Fruit fly (Drosophila melanogaster) whole organism, embryonic: ENCODE results near the gene Fum1.

Experiments used
- Abd-B ChIP-seq: fragments of 200-800 bp; sonication (Bioruptor generic); optimal IDR thresholded peaks from 2 replicates; lab custom pipeline; 2018; ENCODE audit warnings: missing biosample characterization, mild to moderate bottlenecking, missing genetic modification characterization, moderate library complexity
- Aef1 ChIP-seq: fragments of 200-800 bp; sonication (Bioruptor generic); IDR thresholded peaks from 3 replicates; pipeline ENCODE4 v1.3.6; 2022; ENCODE audit warnings: missing biosample characterization, missing genetic modification characterization
- Bgb ChIP-seq: fragments of 200-800 bp; sonication (Bioruptor generic); IDR thresholded peaks from 2 replicates; pipeline ENCODE4 v1.3.6; 2022; ENCODE audit warnings: missing biosample characterization, missing genetic modification characterization; ENCODE audit not compliant: partially characterized antibody
- CG11695 ChIP-seq: fragments of 200-800 bp; sonication (Bioruptor generic); IDR thresholded peaks from 3 replicates; pipeline ENCODE4 v1.3.6; 2022; ENCODE audit warnings: missing biosample characterization, missing genetic modification characterization
- CG12071 ChIP-seq: fragments of 200-800 bp; sonication (Bioruptor generic); optimal IDR thresholded peaks from 3 replicates; lab custom pipeline; 2018; ENCODE audit warnings: missing biosample characterization, mild to moderate bottlenecking, missing genetic modification characterization
- CG12299 ChIP-seq: fragments of 200-800 bp; sonication (Bioruptor generic); optimal IDR thresholded peaks from 2 replicates; lab custom pipeline; 2018; ENCODE audit warnings: missing biosample characterization, mild to moderate bottlenecking, missing genetic modification characterization
- CG13287 ChIP-seq: fragments of 200-800 bp; sonication (Bioruptor generic); IDR thresholded peaks from 2 replicates; pipeline ENCODE4 v1.3.6; 2022; ENCODE audit warnings: missing biosample characterization, missing genetic modification characterization; ENCODE audit not compliant: partially characterized antibody
- CG13894 ChIP-seq: fragments of 200-800 bp; sonication (Bioruptor generic); optimal IDR thresholded peaks from 3 replicates; lab custom pipeline; 2018; ENCODE audit warnings: missing biosample characterization, mild to moderate bottlenecking, missing genetic modification characterization, moderate library complexity
- CG14050 ChIP-seq: fragments of 200-800 bp; sonication (Bioruptor generic); IDR thresholded peaks from 3 replicates; pipeline ENCODE4 v1.3.6; 2022; ENCODE audit warnings: missing biosample characterization, missing genetic modification characterization
- CG15514 ChIP-seq: fragments of 200-800 bp; sonication (Bioruptor generic); optimal IDR thresholded peaks from 3 replicates; lab custom pipeline; 2017; ENCODE audit warnings: missing biosample characterization, missing genetic modification characterization, mild to moderate bottlenecking, moderate library complexity, missing genetic modification reagents
- CG1603 ChIP-seq: fragments of 200-800 bp; sonication (Bioruptor generic); optimal IDR thresholded peaks from 2 replicates; lab custom pipeline; 2019; ENCODE audit warnings: missing biosample characterization, mild to moderate bottlenecking, missing genetic modification characterization, moderate library complexity
- CG17829 ChIP-seq: fragments of 200-800 bp; optimal IDR thresholded peaks from 2 replicates; lab custom pipeline; 2019; ENCODE audit warnings: missing biosample characterization, mild to moderate bottlenecking, missing genetic modification characterization, moderate library complexity
- CG2116 ChIP-seq: fragments of 200-800 bp; sonication (Bioruptor generic); optimal IDR thresholded peaks from 3 replicates; lab custom pipeline; 2018; ENCODE audit warnings: missing biosample characterization, mild to moderate bottlenecking, missing genetic modification characterization
- CG30020 ChIP-seq: fragments of 200-800 bp; optimal IDR thresholded peaks from 2 replicates; lab custom pipeline; 2019; ENCODE audit warnings: missing biosample characterization, mild to moderate bottlenecking, missing genetic modification characterization, moderate library complexity
- CG30431 ChIP-seq: fragments of 200-800 bp; sonication (Bioruptor generic); optimal IDR thresholded peaks from 2 replicates; lab custom pipeline; 2017; ENCODE audit warnings: missing biosample characterization, missing genetic modification characterization
- CG3065 ChIP-seq: fragments of 200-800 bp; sonication (Bioruptor generic); optimal IDR thresholded peaks from 2 replicates; lab custom pipeline; 2016; ENCODE audit warnings: missing biosample characterization, missing genetic modification characterization
- CG31441 ChIP-seq: fragments of 200-800 bp; sonication (Bioruptor generic); IDR thresholded peaks from 2 replicates; pipeline ENCODE4 v1.3.6; 2022; ENCODE audit warnings: missing biosample characterization, missing genetic modification characterization
- CG4360 ChIP-seq: fragments of 200-800 bp; sonication (Bioruptor generic); IDR thresholded peaks from 2 replicates; pipeline ENCODE4 v1.3.6; 2022; ENCODE audit warnings: missing biosample characterization, missing genetic modification characterization
- CG8290 ChIP-seq, 3 experiments: fragments of 200-800 bp; sonication (Bioruptor generic); optimal IDR thresholded peaks; 2 replicates each; lab custom pipeline; 2016 to 2019; ENCODE audit warnings: missing biosample characterization in 3 of 3, missing genetic modification characterization in 3 of 3, mild to moderate bottlenecking in 2 of 3, moderate library complexity in 1 of 3
- CG8944 ChIP-seq: fragments of 200-800 bp; sonication (Bioruptor generic); optimal IDR thresholded peaks from 3 replicates; lab custom pipeline; 2016; ENCODE audit warnings: missing biosample characterization, missing genetic modification characterization
- CG9817 ChIP-seq: fragments of 200-800 bp; sonication (Bioruptor generic); optimal IDR thresholded peaks from 2 replicates; lab custom pipeline; 2018; ENCODE audit warnings: missing biosample characterization, mild to moderate bottlenecking, missing genetic modification characterization, moderate library complexity
- CHES-1-like ChIP-seq: fragments of 200-800 bp; sonication (Bioruptor generic); optimal IDR thresholded peaks from 2 replicates; lab custom pipeline; 2016; ENCODE audit warnings: missing biosample characterization, missing genetic modification characterization
- Chrac-16 ChIP-seq: fragments of 200-800 bp; sonication (Bioruptor generic); optimal IDR thresholded peaks from 3 replicates; lab custom pipeline; 2016; ENCODE audit warnings: missing biosample characterization, missing genetic modification characterization
- CoRest ChIP-seq: fragments of 200-800 bp; sonication (Bioruptor generic); optimal IDR thresholded peaks from 3 replicates; lab custom pipeline; 2018; ENCODE audit warnings: missing biosample characterization, mild to moderate bottlenecking, missing genetic modification characterization, moderate library complexity
- Dek ChIP-seq: fragments of 200-800 bp; sonication (Bioruptor generic); optimal IDR thresholded peaks from 3 replicates; lab custom pipeline; 2019; ENCODE audit warnings: missing biosample characterization, mild to moderate bottlenecking, missing genetic modification characterization, moderate library complexity
- Doc3 ChIP-seq: fragments of 200-800 bp; sonication (Bioruptor generic); IDR thresholded peaks from 3 replicates; pipeline ENCODE4 v1.3.6; 2022; ENCODE audit warnings: missing biosample characterization, missing genetic modification characterization; ENCODE audit not compliant: partially characterized antibody
- Dref ChIP-seq: fragments of 200-800 bp; sonication (Bioruptor generic); IDR thresholded peaks from 2 replicates; pipeline ENCODE4 v1.3.6; 2022; ENCODE audit warnings: missing biosample characterization, missing genetic modification characterization
- E2f1 ChIP-seq: fragments of 200-800 bp; sonication (Bioruptor generic); IDR thresholded peaks from 2 replicates; pipeline ENCODE4 v1.3.6; 2022; ENCODE audit warnings: missing biosample characterization, missing genetic modification characterization
- E2f2 ChIP-seq: fragments of 200-800 bp; sonication (Bioruptor generic); IDR thresholded peaks from 2 replicates; pipeline ENCODE4 v1.3.6; 2022; ENCODE audit warnings: missing biosample characterization, missing genetic modification characterization
- Eip74EF ChIP-seq, 2 experiments: fragments of 200-800 bp in 1 of 2; fragments of >200 bp in 1 of 2; sonication (Bioruptor generic) in 1 of 2; optimal IDR thresholded peaks; 2 replicates each; lab custom pipeline; 2017 to 2019; ENCODE audit warnings: missing biosample characterization in 2 of 2, missing genetic modification characterization in 2 of 2, mild to moderate bottlenecking in 1 of 2, moderate library complexity in 1 of 2
- Pdp1 ChIP-seq, 2 experiments: fragments of 200-800 bp; sonication (Bioruptor generic); optimal IDR thresholded peaks; 3 replicates each; lab custom pipeline; 2016; ENCODE audit warnings: missing biosample characterization in 2 of 2, missing genetic modification characterization in 2 of 2, mild to moderate bottlenecking in 1 of 2, moderate library complexity in 1 of 2
- Ravus ChIP-seq: fragments of 200-800 bp; sonication (Bioruptor generic); IDR thresholded peaks from 2 replicates; pipeline ENCODE4 v1.3.6; 2022; ENCODE audit warnings: missing biosample characterization, missing genetic modification characterization
- Sin3A ChIP-seq: fragments of >200 bp; optimal IDR thresholded peaks from 2 replicates; lab custom pipeline; 2018
- YL-1 ChIP-seq: fragments of 200-800 bp; sonication (Bioruptor generic); optimal IDR thresholded peaks from 3 replicates; lab custom pipeline; 2017; ENCODE audit warnings: missing biosample characterization, mild to moderate bottlenecking, missing genetic modification characterization
- croc ChIP-seq: fragments of 200-800 bp; sonication (Bioruptor generic); conservative IDR thresholded peaks from 3 replicates; pipeline ENCODE4 v1.3.6; 2022; ENCODE audit warnings: missing biosample characterization, missing genetic modification characterization
- crol ChIP-seq: fragments of 200-800 bp; sonication (Bioruptor generic); IDR thresholded peaks from 2 replicates; pipeline ENCODE4 v1.3.6; 2022; ENCODE audit warnings: missing biosample characterization, missing genetic modification characterization
- crp ChIP-seq, 2 experiments: fragments of 200-800 bp; sonication (Bioruptor generic); optimal IDR thresholded peaks; 2 replicates in 1 of 2; 3 replicates in 1 of 2; lab custom pipeline; 2017; ENCODE audit warnings: missing biosample characterization in 2 of 2, missing genetic modification characterization in 2 of 2, mild to moderate bottlenecking in 1 of 2, moderate library complexity in 1 of 2
- dati ChIP-seq: fragments of 200-800 bp; sonication (Bioruptor generic); IDR thresholded peaks from 2 replicates; pipeline ENCODE4 v1.3.6; 2022; ENCODE audit warnings: missing biosample characterization, missing genetic modification characterization
- eve ChIP-seq, 2 experiments: fragments of >200 bp; optimal IDR thresholded peaks; 2 replicates each; lab custom pipeline; 2017; ENCODE audit warnings: missing biosample characterization in 2 of 2, missing genetic modification characterization in 2 of 2
- gro ChIP-seq: fragments of 200-800 bp; sonication (Bioruptor generic); optimal IDR thresholded peaks from 2 replicates; lab custom pipeline; 2016; ENCODE audit warnings: missing biosample characterization, missing genetic modification characterization
- hkb ChIP-seq, 2 experiments: fragments of 200-800 bp in 1 of 2; fragments of >200 bp in 1 of 2; sonication (Bioruptor generic) in 1 of 2; IDR thresholded peaks in 1 of 2; optimal IDR thresholded peaks in 1 of 2; 2 replicates each; pipeline versions ENCODE4 v1.3.6 to Lab custom; 2017 to 2022; ENCODE audit warnings: missing biosample characterization in 1 of 2, missing genetic modification characterization in 1 of 2
- jumu ChIP-seq: fragments of 200-800 bp; sonication (Bioruptor generic); optimal IDR thresholded peaks from 3 replicates; lab custom pipeline; 2016; ENCODE audit warnings: missing biosample characterization, missing genetic modification characterization
- lola ChIP-seq, 3 experiments: fragments of >200 bp in 2 of 3; fragments of 200-800 bp in 1 of 3; sonication (Bioruptor generic) in 1 of 3; optimal IDR thresholded peaks; 2 replicates each; lab custom pipeline; 2017 to 2019; ENCODE audit warnings: missing biosample characterization in 3 of 3, missing genetic modification characterization in 3 of 3, mild to moderate bottlenecking in 1 of 3, moderate library complexity in 1 of 3
- slp2 ChIP-seq: fragments of 200-800 bp; sonication (Bioruptor generic); optimal IDR thresholded peaks from 2 replicates; lab custom pipeline; 2016; ENCODE audit warnings: missing biosample characterization, missing genetic modification characterization
- tgo ChIP-seq: fragments of 200-800 bp; sonication (Bioruptor generic); IDR thresholded peaks from 3 replicates; pipeline ENCODE4 v1.3.6; 2022; ENCODE audit warnings: missing biosample characterization, missing genetic modification characterization
- tna ChIP-seq: fragments of 200-800 bp; sonication (Bioruptor generic); IDR thresholded peaks from 2 replicates; pipeline ENCODE4 v1.3.6; 2022; ENCODE audit warnings: missing biosample characterization, missing genetic modification characterization; ENCODE audit not compliant: partially characterized antibody
- unc-4 ChIP-seq: fragments of 200-800 bp; sonication (Bioruptor generic); IDR thresholded peaks from 2 replicates; pipeline ENCODE4 v1.3.6; 2022; ENCODE audit warnings: missing biosample characterization, missing genetic modification characterization; ENCODE audit not compliant: partially characterized antibody
- zen2 ChIP-seq: fragments of 200-800 bp; sonication (Bioruptor generic); IDR thresholded peaks from 3 replicates; pipeline ENCODE4 v1.3.6; 2022; ENCODE audit warnings: missing biosample characterization, missing genetic modification characterization; ENCODE audit not compliant: partially characterized antibody

Fum1 gene

DNA sequence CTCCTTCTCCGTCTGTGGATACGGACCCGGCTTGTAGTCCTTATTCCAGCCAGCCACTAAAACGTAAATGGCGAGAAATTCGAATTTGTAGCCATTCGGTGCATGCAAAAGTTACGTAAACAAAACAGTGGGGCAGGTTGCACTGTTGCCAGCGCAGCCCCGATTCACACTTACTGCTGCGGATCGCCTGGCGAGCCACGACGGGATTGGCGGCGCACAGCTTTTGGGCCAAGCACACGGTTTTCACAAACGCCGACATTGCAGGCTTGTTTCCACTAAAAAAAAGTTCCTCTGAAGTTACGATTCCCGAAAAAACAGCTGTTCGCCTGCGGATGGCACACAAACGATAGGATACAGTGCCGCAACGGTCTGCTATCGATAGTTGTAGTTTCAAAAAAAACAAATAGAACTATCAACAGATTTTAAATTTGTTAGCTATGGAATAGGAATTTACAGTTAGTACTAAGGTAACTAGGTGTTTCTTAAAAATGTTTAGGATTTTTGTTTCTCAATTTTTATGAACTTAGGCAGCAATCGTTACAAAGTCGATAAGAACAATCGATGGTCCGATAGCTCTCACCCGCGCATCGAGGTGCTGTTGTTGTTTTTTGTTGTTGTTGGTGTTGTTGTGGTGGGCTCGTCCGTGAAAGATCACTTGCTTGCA is at the start of gene Fum1 (continued):
- TF ChIP-seq hkb (optimal IDR thresholded peaks at IDR 0.05; lab: Kevin White, UChicago) (peak; percentile 69), hkb (GFP tag; IDR thresholded peaks at IDR 0.05; lab: Robert Waterston, UW) (no peak), zen2 (GFP tag; lab: Robert Waterston, UW) (peak; percentile 64; the same call in 2 of the 3 replicates), unc-4 (GFP tag; lab: Robert Waterston, UW) (peak; percentile 94), crp (GFP tag; optimal IDR thresholded peaks at IDR 0.05; lab: Kevin White, UChicago) (peak; percentile 65 to 92), E2f2 (peak; percentile 67), croc (GFP tag; lab: Robert Waterston, UW) (no peak), Ravus (no peak), CG30431 (no peak), tna (GFP tag; lab: Robert Waterston, UW) (peak; percentile 69), dati (no peak), CG30020 (tag; lab: Kevin White, UChicago) (peak; percentile 18), CG9817 (tag; lab: Kevin White, UChicago) (no peak), CoRest (peak; percentile 24), Bgb (GFP tag; lab: Robert Waterston, UW) (peak; percentile 84), CG4360 (GFP tag; lab: Robert Waterston, UW) (peak; percentile 98), CG14050 (GFP tag; lab: Robert Waterston, UW) (no peak), Abd-B (GFP tag; lab: Kevin White, UChicago) (no peak), YL-1 (GFP tag; lab: Kevin White, UChicago) (peak; percentile 29), Dref (GFP tag; lab: Robert Waterston, UW) (peak; percentile 74), CG3065 (GFP tag; lab: Kevin White, UChicago) (no peak), E2f1 (GFP tag; lab: Robert Waterston, UW) (no peak), Doc3 (GFP tag; lab: Robert Waterston, UW) (peak; percentile 93), CG13894 (tag; lab: Kevin White, UChicago) (peak; percentile 40), eve (GFP tag; optimal IDR thresholded peaks at IDR 0.05; lab: Kevin White, UChicago) (no peak), CG8290 (GFP tag; optimal IDR thresholded peaks at IDR 0.05; lab: Kevin White, UChicago) (peak; percentile 36), CG8290 (tag; optimal IDR thresholded peaks at IDR 0.05; lab: Kevin White, UChicago) (no peak), CG1603 (tag; lab: Kevin White, UChicago) (peak; percentile 22), CG12299 (tag; lab: Kevin White, UChicago) (peak; percentile 25), CG17829 (tag; lab: Kevin White, UChicago) (peak; percentile 10), CG11695 (GFP tag; lab: Robert Waterston, UW) (no peak), Eip74EF (GFP tag; optimal IDR thresholded peaks at IDR 0.05; lab: Kevin White, UChicago) (peak in 1 of 2 experiments; percentile 4), Pdp1 (GFP tag; optimal IDR thresholded peaks at IDR 0.05; lab: Kevin White, UChicago) (peak in 1 of 2 experiments; percentile 81), CG8944 (GFP tag; lab: Kevin White, UChicago) (no peak), CG2116 (peak; percentile 97), lola (GFP tag; optimal IDR thresholded peaks at IDR 0.05; lab: Kevin White, UChicago) (no peak), CG31441 (GFP tag; lab: Robert Waterston, UW) (no peak), Dek (tag; lab: Kevin White, UChicago) (no peak), CG13287 (GFP tag; lab: Robert Waterston, UW) (peak; percentile 94), CG15514 (GFP tag; lab: Kevin White, UChicago) (peak; percentile 58), tgo (GFP tag; lab: Robert Waterston, UW) (no peak), CG12071 (no peak), crol (no peak), CHES-1-like (GFP tag; lab: Kevin White, UChicago) (peak; percentile 36), gro (peak; percentile 53), Sin3A (lab: Kevin White, UChicago) (peak; percentile 91), slp2 (no peak), Chrac-16 (GFP tag; lab: Kevin White, UChicago) (peak; percentile 13), jumu (GFP tag; lab: Kevin White, UChicago) (peak; percentile 10), Aef1 (GFP tag; lab: Robert Waterston, UW) (peak; percentile 24; the same call in 1 of the 3 replicates)
